Worm (Caenorhabditis elegans): ENCODE measurements around the gene trcs-2.

Gene trcs-2

DNA sequence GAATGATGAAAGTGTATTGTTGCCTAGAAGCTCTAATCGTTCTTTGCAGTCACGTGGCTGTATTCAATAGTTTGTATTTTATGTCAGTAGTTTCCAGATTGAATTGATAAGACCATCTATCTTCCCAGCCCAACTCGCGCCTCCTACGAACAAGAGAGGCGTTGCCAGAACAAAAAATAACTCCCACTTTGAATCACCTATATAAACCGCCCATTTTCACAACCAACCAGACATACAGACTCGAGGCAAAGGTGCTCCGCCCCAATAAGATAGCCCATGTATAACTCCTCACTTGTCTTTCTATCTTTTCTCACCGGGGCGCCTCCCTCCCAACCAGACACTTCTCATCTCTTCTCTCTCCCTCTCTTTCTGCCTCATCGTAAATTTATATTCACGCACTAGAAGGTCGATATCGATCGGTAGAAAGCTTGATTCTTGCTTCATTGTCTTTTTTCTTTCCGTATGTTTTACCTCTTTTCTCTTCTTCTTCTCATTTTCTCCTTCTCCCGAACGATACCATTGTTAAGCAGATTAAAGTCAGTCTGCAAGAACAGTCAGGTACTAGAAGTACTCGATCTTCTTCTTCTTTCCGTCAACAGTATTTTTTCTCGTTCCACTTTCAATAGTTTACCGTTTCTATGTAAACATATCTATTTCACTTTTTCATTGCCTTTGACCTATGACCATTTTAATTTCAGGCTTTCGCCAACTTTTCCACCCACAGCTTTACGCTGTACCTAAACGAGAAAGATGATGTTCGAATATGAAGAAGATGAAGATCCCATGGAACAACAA is 21.3 kb downstream of the trcs-2 start, which contains the start of gene mak-1 (continued):
- TF ChIP-seq nhr-71 (tag; optimal IDR thresholded peaks at IDR 0.05), result peak; percentile 60
- no peak for TF ChIP-seq skn-1 (tag; optimal IDR thresholded peaks at IDR 0.05)
- peak in 1 of 2 experiments; percentile 65 for TF ChIP-seq mdl-1 (tag; optimal IDR thresholded peaks at IDR 0.05)
- peak in 1 of 3 experiments; percentile 24 for TF ChIP-seq dpl-1 (GFP tag; optimal IDR thresholded peaks at IDR 0.05)
- TF ChIP-seq sox-4 (tag; optimal IDR thresholded peaks at IDR 0.05), result no peak
- no peak for TF ChIP-seq jun-1 (tag; optimal IDR thresholded peaks at IDR 0.05)
- TF ChIP-seq zag-1 (tag; optimal IDR thresholded peaks at IDR 0.05), result no peak
- TF ChIP-seq ceh-90 (tag; optimal IDR thresholded peaks at IDR 0.05), result no peak
- no peak for TF ChIP-seq efl-1 (optimal IDR thresholded peaks at IDR 0.05)
- TF ChIP-seq efl-1 (GFP tag; optimal IDR thresholded peaks at IDR 0.05 in 1 of 2), result no peak
- no peak for TF ChIP-seq nhr-76 (tag; optimal IDR thresholded peaks at IDR 0.05)
- TF ChIP-seq lin-15B (tag; optimal IDR thresholded peaks at IDR 0.05), result no peak
- no peak for TF ChIP-seq tlp-1 (tag; optimal IDR thresholded peaks at IDR 0.05)
- no peak for TF ChIP-seq hlh-4 (tag; optimal IDR thresholded peaks at IDR 0.05)
- TF ChIP-seq vab-15 (tag; optimal IDR thresholded peaks at IDR 0.05), result no peak
- no peak for TF ChIP-seq snpc-4 (tag; optimal IDR thresholded peaks at IDR 0.05)
- peak; percentile 86 for TF ChIP-seq nhr-85 (tag)
- TF ChIP-seq ztf-4 (tag; optimal IDR thresholded peaks at IDR 0.05), result no peak
- no peak for TF ChIP-seq nhr-84 (tag; optimal IDR thresholded peaks at IDR 0.05)
- TF ChIP-seq aly-2 (tag; optimal IDR thresholded peaks at IDR 0.05), result no peak
- TF ChIP-seq unc-86 (tag; optimal IDR thresholded peaks at IDR 0.05), result no peak
- TF ChIP-seq tbx-2 (tag; optimal IDR thresholded peaks at IDR 0.05), result peak; percentile 47
- TF ChIP-seq mab-9 (GFP tag; IDR thresholded peaks at IDR 0.05), result no peak
- TF ChIP-seq nhr-19 (GFP tag; conservative IDR thresholded peaks at IDR 0.05), result peak; percentile 61
- no peak for TF ChIP-seq aha-1 (tag; optimal IDR thresholded peaks at IDR 0.05)
- TF ChIP-seq isw-1 (GFP tag; IDR thresholded peaks at IDR 0.05), result no peak
- TF ChIP-seq nhr-90 (tag; optimal IDR thresholded peaks at IDR 0.05; ENCODE audit: poor library complexity), result peak; percentile 39
- TF ChIP-seq alr-1 (tag; optimal IDR thresholded peaks at IDR 0.05; ENCODE audit: borderline replicate concordance), result no peak
- TF ChIP-seq unc-130 (tag; optimal IDR thresholded peaks at IDR 0.05), result peak; percentile 17
- TF ChIP-seq xbp-1 (tag; optimal IDR thresholded peaks at IDR 0.05), result peak; percentile 17
- TF ChIP-seq fos-1 (tag; optimal IDR thresholded peaks at IDR 0.05), result no peak
- TF ChIP-seq lin-14 (GFP tag; optimal IDR thresholded peaks at IDR 0.05), result peak; percentile 2
- peak; percentile 56 for TF ChIP-seq blmp-1 (tag; optimal IDR thresholded peaks at IDR 0.05)
- TF ChIP-seq pag-3 (tag; optimal IDR thresholded peaks at IDR 0.05; ENCODE audit: borderline replicate concordance, insufficient read depth), result no peak
- TF ChIP-seq mef-2 (tag; optimal IDR thresholded peaks at IDR 0.05), result no peak
- TF ChIP-seq irx-1 (tag; optimal IDR thresholded peaks at IDR 0.05), result no peak
- peak; percentile 81 for TF ChIP-seq nhr-20 (tag; optimal IDR thresholded peaks at IDR 0.05)
- no peak for TF ChIP-seq egl-27 (tag; optimal IDR thresholded peaks at IDR 0.05)
- no peak for TF ChIP-seq nhr-11 (tag; optimal IDR thresholded peaks at IDR 0.05)
- no peak for TF ChIP-seq sup-37 (GFP tag; optimal IDR thresholded peaks at IDR 0.05)
- TF ChIP-seq snu-23 (GFP tag; optimal IDR thresholded peaks at IDR 0.05), result peak; percentile 67
- no peak for TF ChIP-seq C16A3.4 (tag; optimal IDR thresholded peaks at IDR 0.05)
- no peak for TF ChIP-seq grh-1 (GFP tag; IDR thresholded peaks at IDR 0.05)
- no peak for TF ChIP-seq sptf-1 (tag; optimal IDR thresholded peaks at IDR 0.05)
- TF ChIP-seq egl-13 (tag; optimal IDR thresholded peaks at IDR 0.05), result no peak
- TF ChIP-seq rnt-1 (tag; optimal IDR thresholded peaks at IDR 0.05), result peak; percentile 49
- TF ChIP-seq ceh-88 (GFP tag; IDR thresholded peaks at IDR 0.05), result no peak
- TF ChIP-seq lin-39 (tag; optimal IDR thresholded peaks at IDR 0.05), result no peak
- no peak for TF ChIP-seq hlh-17 (GFP tag; optimal IDR thresholded peaks at IDR 0.05; ENCODE audit: borderline replicate concordance)
- no peak for TF ChIP-seq ceh-63 (GFP tag; optimal IDR thresholded peaks at IDR 0.05)
- TF ChIP-seq efl-3 (GFP tag; optimal IDR thresholded peaks at IDR 0.05), result no peak
- TF ChIP-seq ztf-11 (tag; optimal IDR thresholded peaks at IDR 0.05), result no peak
